Fruit fly (Drosophila melanogaster): Measurements from ENCODE around the gene CG13728.

DNA sequence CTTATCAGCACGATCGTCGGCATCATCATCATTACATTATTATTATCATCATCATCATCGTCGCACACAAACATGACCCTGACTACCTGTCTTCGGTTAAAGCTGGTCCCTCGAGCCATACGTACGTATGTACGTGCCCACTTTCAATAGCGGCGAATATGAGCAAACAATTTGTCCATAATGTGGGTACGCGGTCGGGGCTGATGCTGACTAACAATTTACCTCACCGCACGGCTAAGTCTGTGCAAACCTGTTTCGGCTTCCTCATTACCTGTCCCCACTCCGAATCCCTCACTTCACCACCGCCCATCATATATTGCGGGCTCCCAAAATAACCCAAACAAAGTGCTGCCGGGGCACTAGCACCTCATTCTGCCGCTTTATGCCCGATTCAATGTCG lies 47.9 kb upstream of the CG13728 start:
- no peak for TF ChIP-seq CG8478 (optimal IDR thresholded peaks at IDR 0.05)
- TF ChIP-seq CTCF (optimal IDR thresholded peaks at IDR 0.05) = no peak
